Worm (Caenorhabditis elegans) whole organism, mixed stage, embryonic: Measurements from ENCODE around the gene gcy-13.

Source experiments
- M03D4.4 ChIP-seq: sonication (generic microtip); optimal IDR thresholded peaks from 2 replicates; lab custom pipeline; 2017; ENCODE audit warnings: mild to moderate bottlenecking, missing genetic modification characterization, missing compliant biosample characterization
- bed-3 ChIP-seq: fragments of 200-800 bp; sonication (Bioruptor generic); optimal IDR thresholded peaks from 3 replicates; lab custom pipeline; 2018; ENCODE audit warnings: mild to moderate bottlenecking, missing genetic modification characterization, moderate library complexity, missing compliant biosample characterization
- blmp-1 ChIP-seq: fragments of 150-350 bp; optimal IDR thresholded peaks from 2 replicates; lab custom pipeline; 2014; ENCODE audit warnings: missing biosample characterization, missing genetic modification characterization
- ceh-39 ChIP-seq: fragments of 150-350 bp; optimal IDR thresholded peaks from 2 replicates; lab custom pipeline; 2014; ENCODE audit warnings: missing biosample characterization, missing genetic modification characterization
- ceh-43 ChIP-seq: fragments of 200-800 bp; sonication (Bioruptor generic); optimal IDR thresholded peaks from 2 replicates; lab custom pipeline; 2018; ENCODE audit warnings: mild to moderate bottlenecking, missing genetic modification characterization, moderate library complexity, missing compliant biosample characterization
- ceh-83 ChIP-seq: fragments of 200-800 bp; sonication (Bioruptor generic); optimal IDR thresholded peaks from 2 replicates; lab custom pipeline; 2018; ENCODE audit warnings: mild to moderate bottlenecking, missing genetic modification characterization, missing compliant biosample characterization
- ces-1 ChIP-seq: fragments of 150-350 bp; optimal IDR thresholded peaks from 2 replicates; lab custom pipeline; 2014; ENCODE audit warnings: missing biosample characterization, missing genetic modification reagents, missing genetic modification characterization
- cnd-1 ChIP-seq: fragments of 200-800 bp; sonication (Bioruptor generic); optimal IDR thresholded peaks from 2 replicates; lab custom pipeline; 2018; ENCODE audit warnings: mild to moderate bottlenecking, missing genetic modification characterization, missing compliant biosample characterization
- drap-1 ChIP-seq: fragments of 200-800 bp; sonication (Bioruptor generic); optimal IDR thresholded peaks from 3 replicates; lab custom pipeline; 2018; ENCODE audit warnings: mild to moderate bottlenecking, missing genetic modification characterization, missing compliant biosample characterization
- elt-1 ChIP-seq: sonication (generic microtip); optimal IDR thresholded peaks from 2 replicates; lab custom pipeline; 2017; ENCODE audit warnings: missing genetic modification characterization, mild to moderate bottlenecking, missing compliant biosample characterization, antibody characterized with exemption, moderate library complexity, borderline replicate concordance; ENCODE audit not compliant: insufficient read depth
- elt-3 ChIP-seq: fragments of 150-350 bp; optimal IDR thresholded peaks from 2 replicates; lab custom pipeline; 2014; ENCODE audit warnings: missing biosample characterization, missing genetic modification characterization
- flh-1 ChIP-seq: fragments of 200-800 bp; sonication (Bioruptor generic); optimal IDR thresholded peaks from 2 replicates; lab custom pipeline; 2018; ENCODE audit warnings: mild to moderate bottlenecking, missing genetic modification characterization, moderate library complexity, missing compliant biosample characterization
- ham-2 ChIP-seq: fragments of 200-800 bp; sonication (Bioruptor generic); optimal IDR thresholded peaks from 2 replicates; lab custom pipeline; 2018; ENCODE audit warnings: mild to moderate bottlenecking, missing genetic modification characterization, missing compliant biosample characterization
- hlh-1 ChIP-seq: fragments of 150-350 bp; optimal IDR thresholded peaks from 2 replicates; lab custom pipeline; 2014; ENCODE audit warnings: missing biosample characterization, missing genetic modification reagents, missing genetic modification characterization
- lin-13 ChIP-seq: fragments of 150-350 bp; optimal IDR thresholded peaks from 2 replicates; lab custom pipeline; 2014; ENCODE audit warnings: missing biosample characterization, missing genetic modification characterization
- lin-32 ChIP-seq: fragments of 200-800 bp; sonication (Bioruptor generic); optimal IDR thresholded peaks from 2 replicates; lab custom pipeline; 2018; ENCODE audit warnings: mild to moderate bottlenecking, missing genetic modification characterization, missing compliant biosample characterization
- lsy-2 ChIP-seq: fragments of 150-350 bp; optimal IDR thresholded peaks from 2 replicates; lab custom pipeline; 2014; ENCODE audit warnings: missing biosample characterization, missing genetic modification characterization
- mab-5 ChIP-seq: fragments of 150-350 bp; optimal IDR thresholded peaks from 2 replicates; lab custom pipeline; 2014; ENCODE audit warnings: missing biosample characterization, missing genetic modification characterization
- mep-1 ChIP-seq: fragments of 150-350 bp; optimal IDR thresholded peaks from 2 replicates; lab custom pipeline; 2017; ENCODE audit warnings: missing biosample characterization, missing genetic modification reagents, missing genetic modification characterization, inconsistent platforms
- mls-2 ChIP-seq: sonication (generic microtip); optimal IDR thresholded peaks from 2 replicates; lab custom pipeline; 2016; ENCODE audit warnings: mild to moderate bottlenecking, missing genetic modification characterization, moderate library complexity, missing compliant biosample characterization
- nhr-12 ChIP-seq: fragments of 150-350 bp; optimal IDR thresholded peaks from 2 replicates; lab custom pipeline; 2014; ENCODE audit warnings: missing biosample characterization, missing genetic modification characterization
- nhr-2 ChIP-seq: fragments of 150-350 bp; optimal IDR thresholded peaks from 2 replicates; lab custom pipeline; 2014; ENCODE audit warnings: missing biosample characterization, missing genetic modification characterization
- nhr-237 ChIP-seq: fragments of 150-350 bp; optimal IDR thresholded peaks from 2 replicates; lab custom pipeline; 2014; ENCODE audit warnings: missing biosample characterization, missing genetic modification characterization
- nhr-28 ChIP-seq: fragments of 150-350 bp; optimal IDR thresholded peaks from 2 replicates; lab custom pipeline; 2014; ENCODE audit warnings: missing biosample characterization, missing genetic modification characterization
- nhr-76 ChIP-seq: sonication (generic microtip); optimal IDR thresholded peaks from 2 replicates; lab custom pipeline; 2017; ENCODE audit warnings: missing biosample characterization, missing genetic modification characterization
- pha-4 ChIP-seq: fragments of 150-350 bp; optimal IDR thresholded peaks from 2 replicates; lab custom pipeline; 2018; ENCODE audit warnings: missing biosample characterization, missing genetic modification reagents, missing genetic modification characterization
- sem-2 ChIP-seq: fragments of 200-800 bp; sonication (Bioruptor generic); optimal IDR thresholded peaks from 2 replicates; lab custom pipeline; 2018; ENCODE audit warnings: mild to moderate bottlenecking, missing genetic modification characterization, missing compliant biosample characterization
- snpc-4 ChIP-seq: fragments of 150-350 bp; optimal IDR thresholded peaks from 2 replicates; lab custom pipeline; 2014; ENCODE audit warnings: missing biosample characterization, missing genetic modification characterization
- sptf-1 ChIP-seq: sonication (generic microtip); optimal IDR thresholded peaks from 2 replicates; lab custom pipeline; 2017; ENCODE audit warnings: mild to moderate bottlenecking, missing genetic modification characterization, moderate library complexity, missing compliant biosample characterization
- tbx-8 ChIP-seq: fragments of 200-800 bp; sonication (Bioruptor generic); optimal IDR thresholded peaks from 2 replicates; lab custom pipeline; 2018; ENCODE audit warnings: mild to moderate bottlenecking, missing genetic modification characterization, moderate library complexity, missing compliant biosample characterization
- unc-120 ChIP-seq: sonication (generic microtip); optimal IDR thresholded peaks from 2 replicates; lab custom pipeline; 2017; ENCODE audit warnings: missing genetic modification characterization, missing compliant biosample characterization; ENCODE audit not compliant: poor library complexity, severe bottlenecking
- unc-39 ChIP-seq: fragments of 150-350 bp; optimal IDR thresholded peaks from 2 replicates; lab custom pipeline; 2014; ENCODE audit warnings: missing biosample characterization, missing genetic modification characterization
- unc-62 ChIP-seq: fragments of 150-350 bp; optimal IDR thresholded peaks from 2 replicates; lab custom pipeline; 2014; ENCODE audit warnings: missing biosample characterization, missing genetic modification reagents, missing genetic modification characterization
- zip-8 ChIP-seq: fragments of 150-350 bp; optimal IDR thresholded peaks from 2 replicates; lab custom pipeline; 2014; ENCODE audit warnings: missing biosample characterization, missing genetic modification characterization
- ztf-11 ChIP-seq: fragments of 150-350 bp; optimal IDR thresholded peaks from 2 replicates; lab custom pipeline; 2014; ENCODE audit warnings: missing biosample characterization, missing genetic modification characterization

gcy-13 gene

ce11 chrV:12344845-12345244 lies 24.5 kb downstream of the gcy-13 start, which contains the start of gene F23H12.3:
F23H12.3 (plus strand) TSS chrV:12345145.
- TF ChIP-seq mep-1 (no peak), ham-2 (GFP tag; lab: Kevin White, UChicago) (no peak), flh-1 (no peak), nhr-12 (tag; lab: Kevin White, UChicago) (no peak), ceh-43 (GFP tag; lab: Kevin White, UChicago) (no peak), nhr-28 (tag; lab: Kevin White, UChicago) (no peak), unc-39 (tag; lab: Kevin White, UChicago) (no peak), pha-4 (no peak), zip-8 (no peak), mls-2 (tag; lab: Kevin White, UChicago) (no peak), unc-120 (tag; lab: Kevin White, UChicago) (no peak), nhr-2 (no peak), snpc-4 (tag; lab: Kevin White, UChicago) (no peak), unc-62 (no peak), elt-1 (tag; lab: Kevin White, UChicago) (no peak), ceh-83 (GFP tag; lab: Kevin White, UChicago) (no peak), lin-32 (GFP tag; lab: Kevin White, UChicago) (no peak), hlh-1 (tag; lab: Kevin White, UChicago) (no peak)

- TF ChIP-seq M03D4.4 (tag; lab: Kevin White, UChicago), result peak; percentile 65
- TF ChIP-seq nhr-237, result peak; percentile 94
- TF ChIP-seq flh-1, result no peak
- no peak for TF ChIP-seq ham-2 (GFP tag; lab: Kevin White, UChicago)
- peak; percentile 34 for TF ChIP-seq unc-120 (tag; lab: Kevin White, UChicago)
- peak; percentile 38 for TF ChIP-seq drap-1 (GFP tag; lab: Kevin White, UChicago)
- peak; percentile 32 for TF ChIP-seq hlh-1 (tag; lab: Kevin White, UChicago)
- TF ChIP-seq ceh-83 (GFP tag; lab: Kevin White, UChicago), result peak; percentile 58
- TF ChIP-seq sem-2 (GFP tag; lab: Kevin White, UChicago), result peak; percentile 26
- peak; percentile 31 for TF ChIP-seq nhr-2
- TF ChIP-seq mab-5 (tag; lab: Kevin White, UChicago), result no peak
- peak; percentile 58 for TF ChIP-seq ceh-43 (GFP tag; lab: Kevin White, UChicago)
- TF ChIP-seq pha-4, result peak; percentile 77
- peak; percentile 86 for TF ChIP-seq sptf-1 (tag; lab: Kevin White, UChicago)
- peak; percentile 62 for TF ChIP-seq cnd-1
- TF ChIP-seq lin-32 (GFP tag; lab: Kevin White, UChicago), result no peak
- no peak for TF ChIP-seq nhr-76 (tag; lab: Kevin White, UChicago)
- TF ChIP-seq zip-8, result no peak
- peak; percentile 96 for TF ChIP-seq mep-1
- TF ChIP-seq unc-62, result peak; percentile 50
- peak; percentile 47 for TF ChIP-seq ceh-39 (tag; lab: Kevin White, UChicago)
- TF ChIP-seq lin-13 (tag; lab: Kevin White, UChicago), result peak; percentile 98
- TF ChIP-seq nhr-28 (tag; lab: Kevin White, UChicago), result no peak
- no peak for TF ChIP-seq nhr-12 (tag; lab: Kevin White, UChicago)
- TF ChIP-seq snpc-4 (tag; lab: Kevin White, UChicago), result no peak
- TF ChIP-seq ztf-11, result peak; percentile 24
- no peak for TF ChIP-seq elt-3 (tag; lab: Kevin White, UChicago)
- TF ChIP-seq ces-1, result peak; percentile 47
- peak; percentile 79 for TF ChIP-seq mls-2 (tag; lab: Kevin White, UChicago)
- no peak for TF ChIP-seq tbx-8 (GFP tag; lab: Kevin White, UChicago)
- TF ChIP-seq bed-3 (GFP tag; lab: Kevin White, UChicago), result peak; percentile 30
- TF ChIP-seq elt-1 (tag; lab: Kevin White, UChicago), result peak; percentile 5
- TF ChIP-seq lsy-2, result peak; percentile 86
- no peak for TF ChIP-seq unc-39 (tag; lab: Kevin White, UChicago)
- no peak for TF ChIP-seq blmp-1
- TF ChIP-seq, all 35 proteins: peak for 22
These were observed 25.8 kb downstream of the gcy-13 start, which contains the start of gene tomm-20 for ce11 chrV:12343419-12343969. tomm-20 (minus strand) TSS chrV:12343469.

ce11 chrV:12337894-12338293 lies 31.4 kb downstream of the gcy-13 start, which contains the start of gene twk-13:
twk-13 (minus strand) TSS chrV:12337994.
- TF ChIP-seq snpc-4 (tag; lab: Kevin White, UChicago) (no peak), nhr-237 (no peak), flh-1 (no peak), hlh-1 (tag; lab: Kevin White, UChicago) (no peak), sptf-1 (tag; lab: Kevin White, UChicago) (no peak), nhr-12 (tag; lab: Kevin White, UChicago) (no peak), mep-1 (no peak), tbx-8 (GFP tag; lab: Kevin White, UChicago) (no peak), nhr-2 (no peak)
